Fruit fly (Drosophila melanogaster): Measurements from ENCODE around the gene Vps8.

Vps8 gene

dm6 chr3L:6494928-6495806 lies at the start of gene Vps8, which contains the start of gene sfl:
Vps8 (minus strand) TSS chr3L:6495297.
sfl (plus strand) TSS chr3L:6495680.
- TF ChIP-seq svp (GFP tag) (peak; percentile 68), pdm3 (GFP tag; optimal IDR thresholded peaks at IDR 0.05) (peak; percentile 17), CG6808 (GFP tag; optimal IDR thresholded peaks at IDR 0.05) (no peak), CG3032 (tag; optimal IDR thresholded peaks at IDR 0.05) (peak; percentile 11), achi (GFP tag; optimal IDR thresholded peaks at IDR 0.05) (peak; percentile 13), Hr39 (GFP tag; optimal IDR thresholded peaks at IDR 0.05) (peak; percentile 13), cyc (GFP tag; optimal IDR thresholded peaks at IDR 0.05) (peak; percentile 9), eg (GFP tag; IDR thresholded peaks at IDR 0.05) (peak; percentile 29; the same call in 1 of the 3 replicates), esn (GFP tag; optimal IDR thresholded peaks at IDR 0.05) (peak; percentile 32), Sox15 (GFP tag; optimal IDR thresholded peaks at IDR 0.05) (no peak), CG32006 (GFP tag; optimal IDR thresholded peaks at IDR 0.05) (peak; percentile 6), acj6 (GFP tag; optimal IDR thresholded peaks at IDR 0.05) (no peak), fd59A (GFP tag; optimal IDR thresholded peaks at IDR 0.05) (no peak), Eip75B (GFP tag; optimal IDR thresholded peaks at IDR 0.05) (no peak), CG1621 (tag; optimal IDR thresholded peaks at IDR 0.05) (no peak), Eip78C (GFP tag) (peak; percentile 53), ss (GFP tag; optimal IDR thresholded peaks at IDR 0.05) (no peak), Sox102F (GFP tag; optimal IDR thresholded peaks at IDR 0.05) (peak; percentile 24), net (GFP tag; optimal IDR thresholded peaks at IDR 0.05) (no peak), CG31627 (GFP tag; optimal IDR thresholded peaks at IDR 0.05) (peak; percentile 39), Sox14 (GFP tag; optimal IDR thresholded peaks at IDR 0.05) (peak; percentile 36), spab (GFP tag; optimal IDR thresholded peaks at IDR 0.05) (no peak), CG10669 (GFP tag; optimal IDR thresholded peaks at IDR 0.05) (peak; percentile 5), Ets96B (tag; optimal IDR thresholded peaks at IDR 0.05) (peak; percentile 34), salr (GFP tag; optimal IDR thresholded peaks at IDR 0.05) (no peak), fkh (GFP tag; optimal IDR thresholded peaks at IDR 0.05) (peak; percentile 8), CG3919 (GFP tag; optimal IDR thresholded peaks at IDR 0.05) (peak; percentile 26), Hr4 (GFP tag; optimal IDR thresholded peaks at IDR 0.05) (peak; percentile 33), OdsH (GFP tag; optimal IDR thresholded peaks at IDR 0.05) (peak; percentile 3), CG6792 (GFP tag; optimal IDR thresholded peaks at IDR 0.05) (no peak), lz (GFP tag; optimal IDR thresholded peaks at IDR 0.05) (peak; percentile 7), Eip93F (GFP tag; optimal IDR thresholded peaks at IDR 0.05) (peak; percentile 26), Ets21C (GFP tag; optimal IDR thresholded peaks at IDR 0.05) (peak; percentile 4), CG16779 (tag; optimal IDR thresholded peaks at IDR 0.05) (no peak), CG8632 (GFP tag; optimal IDR thresholded peaks at IDR 0.05) (no peak)

DNA sequence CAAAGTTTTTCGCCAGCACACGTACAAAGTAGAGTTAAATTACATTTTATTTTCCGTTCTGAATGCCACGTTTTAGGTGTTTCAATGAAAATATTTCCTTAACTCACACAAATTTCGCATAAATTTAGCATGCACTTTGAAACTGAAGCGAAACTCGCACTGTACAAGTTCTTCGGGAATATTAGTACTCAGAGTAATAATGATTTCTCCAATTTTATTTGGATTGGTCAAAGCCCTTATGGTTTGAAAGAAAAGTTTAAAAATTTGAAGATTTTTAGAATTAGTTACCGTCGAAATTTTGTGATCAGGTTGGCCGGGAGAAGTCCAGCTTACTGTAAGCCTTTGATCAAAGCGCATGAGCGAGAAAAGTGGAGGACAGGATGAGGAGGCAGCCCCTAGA lies 35.3 kb upstream of the Vps8 start, which contains the start of gene betaTub65B:
Gene betaTub65B, plus strand, starts transcription at position 301 of the 400 bp plus-strand sequence.
- TF ChIP-seq Hr38 (GFP tag; optimal IDR thresholded peaks at IDR 0.05): no peak

DNA sequence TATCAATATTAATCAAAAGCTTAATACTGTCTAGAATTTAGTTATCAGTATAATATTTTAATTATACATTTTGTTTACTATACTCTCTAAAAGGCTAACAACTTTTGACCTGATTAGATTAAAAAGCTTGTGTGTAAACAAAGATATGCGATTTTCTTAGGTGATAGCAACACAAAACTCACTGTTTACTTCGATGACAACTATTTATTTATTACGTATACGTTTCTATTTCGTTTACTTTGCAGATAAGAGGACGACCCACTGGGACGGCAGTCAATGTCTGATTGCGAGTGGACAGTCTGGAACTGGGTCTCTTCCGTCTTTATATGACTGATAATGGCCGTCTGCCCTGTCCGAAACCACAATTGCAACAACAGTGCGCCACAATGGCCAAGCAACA lies 27.7 kb upstream of the Vps8 start:
- TF ChIP-seq CG16779 (tag; optimal IDR thresholded peaks at IDR 0.05) (peak; percentile 2), fd59A (GFP tag; optimal IDR thresholded peaks at IDR 0.05) (no peak), CG6163 (GFP tag; IDR thresholded peaks at IDR 0.05) (0 out of 3 replicates have a peak, but pooled peaks have one; percentile 7), fkh (GFP tag; optimal IDR thresholded peaks at IDR 0.05) (peak; percentile 86), achi (GFP tag; optimal IDR thresholded peaks at IDR 0.05) (no peak), vri (GFP tag; optimal IDR thresholded peaks at IDR 0.05) (peak; percentile 65), dsx (GFP tag; optimal IDR thresholded peaks at IDR 0.05; ENCODE audit: poor library complexity, severe bottlenecking) (no peak), Eip78C (GFP tag) (peak; percentile 25), CG15336 (GFP tag; IDR thresholded peaks at IDR 0.05) (0 out of 2 replicates have a peak, but pooled peaks have one; percentile 24)

All from whole organism, prepupa.